Worm (Caenorhabditis elegans): Measurements from ENCODE around the gene R07E3.4.

ce11 chrX:10336138-10336537, 3.0 kb upstream of the R07E3.4 start, which contains the start of gene idpa-3:
- TF ChIP-seq ceh-28 (tag; optimal IDR thresholded peaks at IDR 0.05): no peak
- no peak for TF ChIP-seq nhr-237 (tag; optimal IDR thresholded peaks at IDR 0.05)
- no peak for TF ChIP-seq pha-4 (tag; optimal IDR thresholded peaks at IDR 0.05)
- no peak for TF ChIP-seq lin-15B (tag; optimal IDR thresholded peaks at IDR 0.05)

Data from whole organism, L3 larva.